Fruit fly (Drosophila melanogaster): ENCODE results near the gene Cyp12e1.

DNA sequence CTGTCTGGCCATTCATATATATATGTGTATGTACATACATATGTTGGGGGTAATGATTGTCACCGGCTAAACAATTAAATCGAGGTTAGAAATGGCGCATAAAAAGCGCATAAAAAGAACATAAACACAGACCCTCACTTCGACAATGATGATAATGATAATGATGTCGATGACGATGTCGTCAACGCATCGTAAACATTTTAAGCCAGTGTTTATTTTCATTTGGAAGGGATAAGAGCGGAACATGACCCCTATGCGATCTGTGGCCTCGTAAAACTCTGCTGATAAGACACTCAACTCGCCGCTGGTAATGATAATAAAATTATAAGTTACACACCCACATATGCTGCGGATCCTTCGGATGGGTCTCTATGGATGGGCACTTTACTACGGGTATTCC is 3.5 kb upstream of the Cyp12e1 start:
- TF ChIP-seq CG31627 (GFP tag; optimal IDR thresholded peaks at IDR 0.05) (no peak), fd85E (GFP tag; optimal IDR thresholded peaks at IDR 0.05) (no peak), CG34406 (GFP tag; optimal IDR thresholded peaks at IDR 0.05) (no peak), Eip75B (GFP tag; optimal IDR thresholded peaks at IDR 0.05) (no peak)
